Fruit fly (Drosophila melanogaster): ENCODE measurements around the gene Asciz.

dm6 chr3L:3169107-3169506 lies 3.1 kb upstream of the Asciz start, which contains the start of the genes CG32278 and CG32281:
- TF ChIP-seq Sin3A (optimal IDR thresholded peaks at IDR 0.05) (no peak), Myc (optimal IDR thresholded peaks at IDR 0.05) (no peak), psq (optimal IDR thresholded peaks at IDR 0.05) (no peak), ttk (optimal IDR thresholded peaks at IDR 0.05) (no peak), h (optimal IDR thresholded peaks at IDR 0.05) (no peak), insv (optimal IDR thresholded peaks at IDR 0.05) (no peak)

Data from Kc167 (cell line).